Fruit fly (Drosophila melanogaster) whole organism, embryonic: ENCODE measurements around the gene CG33124.

Experiments used
- B-H1 ChIP-seq: fragments of 200-800 bp; sonication (Bioruptor generic); IDR thresholded peaks from 3 replicates; pipeline ENCODE4 v1.3.6; 2022; ENCODE audit warnings: missing biosample characterization, missing genetic modification characterization
- CG10366 ChIP-seq: fragments of 200-800 bp; sonication (Bioruptor generic); IDR thresholded peaks from 2 replicates; pipeline ENCODE4 v1.3.6; 2022; ENCODE audit warnings: missing biosample characterization, missing genetic modification characterization
- CG10543 ChIP-seq: fragments of 200-800 bp; sonication (Bioruptor generic); optimal IDR thresholded peaks from 3 replicates; lab custom pipeline; 2017; ENCODE audit warnings: missing biosample characterization, mild to moderate bottlenecking, missing genetic modification characterization, moderate library complexity
- CG11723 ChIP-seq: fragments of 200-800 bp; sonication (Bioruptor generic); optimal IDR thresholded peaks from 2 replicates; lab custom pipeline; 2017; ENCODE audit warnings: missing biosample characterization, mild to moderate bottlenecking, missing genetic modification characterization
- CG12391 ChIP-seq: fragments of 200-800 bp; sonication (Bioruptor generic); optimal IDR thresholded peaks from 3 replicates; lab custom pipeline; 2018; ENCODE audit warnings: missing biosample characterization, mild to moderate bottlenecking, missing genetic modification characterization, moderate library complexity
- CG14050 ChIP-seq: fragments of 200-800 bp; sonication (Bioruptor generic); IDR thresholded peaks from 3 replicates; pipeline ENCODE4 v1.3.6; 2022; ENCODE audit warnings: missing biosample characterization, missing genetic modification characterization
- CG14860 ChIP-seq: fragments of 200-800 bp; sonication (Bioruptor generic); IDR thresholded peaks from 3 replicates; pipeline ENCODE4 v1.3.6; 2022; ENCODE audit warnings: missing biosample characterization, missing genetic modification characterization; ENCODE audit not compliant: partially characterized antibody
- CG1603 ChIP-seq: fragments of 200-800 bp; sonication (Bioruptor generic); optimal IDR thresholded peaks from 2 replicates; lab custom pipeline; 2019; ENCODE audit warnings: missing biosample characterization, mild to moderate bottlenecking, missing genetic modification characterization, moderate library complexity
- CG17359 ChIP-seq: fragments of 200-800 bp; sonication (Bioruptor generic); optimal IDR thresholded peaks from 3 replicates; lab custom pipeline; 2018; ENCODE audit warnings: missing biosample characterization, mild to moderate bottlenecking, missing genetic modification characterization, moderate library complexity
- CG17361 ChIP-seq: fragments of 200-800 bp; sonication (Bioruptor generic); IDR thresholded peaks from 3 replicates; pipeline ENCODE4 v1.3.6; 2022; ENCODE audit warnings: missing biosample characterization, missing genetic modification characterization
- CG17612 ChIP-seq: fragments of 200-800 bp; sonication (Bioruptor generic); IDR thresholded peaks from 2 replicates; pipeline ENCODE4 v1.3.6; 2022; ENCODE audit warnings: missing biosample characterization, missing genetic modification characterization
- CG2889 ChIP-seq: fragments of 200-800 bp; sonication (Bioruptor generic); IDR thresholded peaks from 3 replicates; pipeline ENCODE4 v1.3.6; 2022; ENCODE audit warnings: missing biosample characterization, missing genetic modification characterization
- CG30020 ChIP-seq: fragments of 200-800 bp; optimal IDR thresholded peaks from 2 replicates; lab custom pipeline; 2019; ENCODE audit warnings: missing biosample characterization, mild to moderate bottlenecking, missing genetic modification characterization, moderate library complexity
- CG30431 ChIP-seq: fragments of 200-800 bp; sonication (Bioruptor generic); optimal IDR thresholded peaks from 2 replicates; lab custom pipeline; 2017; ENCODE audit warnings: missing biosample characterization, missing genetic modification characterization
- CG31388 ChIP-seq: fragments of 200-800 bp; sonication (Bioruptor generic); optimal IDR thresholded peaks from 2 replicates; lab custom pipeline; 2016; ENCODE audit warnings: missing biosample characterization, missing genetic modification characterization
- CG34224 ChIP-seq: fragments of 200-800 bp; sonication (Bioruptor generic); IDR thresholded peaks from 3 replicates; pipeline ENCODE4 v1.3.6; 2022; ENCODE audit warnings: missing biosample characterization, missing genetic modification characterization; ENCODE audit not compliant: partially characterized antibody
- CG34376 ChIP-seq: fragments of 200-800 bp; sonication (Bioruptor generic); optimal IDR thresholded peaks from 2 replicates; lab custom pipeline; 2018; ENCODE audit warnings: missing biosample characterization, mild to moderate bottlenecking, missing genetic modification characterization
- CG42726 ChIP-seq: fragments of 200-800 bp; sonication (Bioruptor generic); IDR thresholded peaks from 2 replicates; pipeline ENCODE4 v1.3.6; 2022; ENCODE audit warnings: missing biosample characterization, missing genetic modification characterization; ENCODE audit not compliant: partially characterized antibody
- CG7357 ChIP-seq: fragments of 200-800 bp; sonication (Bioruptor generic); IDR thresholded peaks from 3 replicates; pipeline ENCODE4 v1.3.6; 2022; ENCODE audit warnings: missing biosample characterization, missing genetic modification characterization
- CG9215 ChIP-seq: fragments of 200-800 bp; sonication (Bioruptor generic); IDR thresholded peaks from 2 replicates; pipeline ENCODE4 v1.3.6; 2022; ENCODE audit warnings: missing biosample characterization, missing genetic modification characterization
- Gsc ChIP-seq: fragments of 200-800 bp; sonication (Bioruptor generic); IDR thresholded peaks from 2 replicates; pipeline ENCODE4 v1.3.6; 2022; ENCODE audit warnings: missing biosample characterization, missing genetic modification characterization
- H15 ChIP-seq: fragments of 200-800 bp; sonication (Bioruptor generic); IDR thresholded peaks from 3 replicates; pipeline ENCODE4 v1.3.6; 2022; ENCODE audit warnings: missing biosample characterization, missing genetic modification characterization
- HmgD ChIP-seq: fragments of 200-800 bp; sonication (Bioruptor generic); optimal IDR thresholded peaks from 3 replicates; lab custom pipeline; 2016; ENCODE audit warnings: missing biosample characterization, missing genetic modification characterization
- Lim3 ChIP-seq: fragments of 200-800 bp; sonication (Bioruptor generic); IDR thresholded peaks from 2 replicates; pipeline ENCODE4 v1.3.6; 2022; ENCODE audit warnings: missing biosample characterization, missing genetic modification characterization
- MTF-1 ChIP-seq: fragments of 200-800 bp; sonication (Bioruptor generic); optimal IDR thresholded peaks from 2 replicates; lab custom pipeline; 2018; ENCODE audit warnings: missing biosample characterization, mild to moderate bottlenecking, missing genetic modification characterization, borderline replicate concordance
- Myb ChIP-seq: fragments of 200-800 bp; sonication (Bioruptor generic); optimal IDR thresholded peaks from 2 replicates; lab custom pipeline; 2016; ENCODE audit warnings: missing biosample characterization, missing genetic modification characterization
- Nf-YC ChIP-seq: fragments of 200-800 bp; optimal IDR thresholded peaks from 3 replicates; lab custom pipeline; 2019; ENCODE audit warnings: missing biosample characterization, mild to moderate bottlenecking, missing genetic modification characterization, moderate library complexity
- Opbp ChIP-seq: fragments of 200-800 bp; sonication (Bioruptor generic); IDR thresholded peaks from 3 replicates; pipeline ENCODE4 v1.3.6; 2022; ENCODE audit warnings: missing biosample characterization, missing genetic modification characterization; ENCODE audit not compliant: partially characterized antibody
- TFAM ChIP-seq: fragments of 200-800 bp; sonication (Bioruptor generic); optimal IDR thresholded peaks from 2 replicates; lab custom pipeline; 2017; ENCODE audit warnings: missing biosample characterization, missing genetic modification characterization, inconsistent platforms
- al ChIP-seq: fragments of 200-800 bp; sonication (Bioruptor generic); IDR thresholded peaks from 2 replicates; pipeline ENCODE4 v1.3.6; 2022; ENCODE audit warnings: missing biosample characterization, missing genetic modification characterization
- bab2 ChIP-seq: fragments of 200-800 bp; sonication (Bioruptor generic); optimal IDR thresholded peaks from 2 replicates; lab custom pipeline; 2016; ENCODE audit warnings: missing biosample characterization, missing genetic modification characterization
- bsh ChIP-seq, 2 experiments: fragments of 200-800 bp; sonication (Bioruptor generic); optimal IDR thresholded peaks; 2 replicates each; lab custom pipeline; 2017 to 2018; ENCODE audit warnings: mild to moderate bottlenecking in 2 of 2, missing biosample characterization in 2 of 2, missing genetic modification characterization in 2 of 2, moderate library complexity in 1 of 2
- cas ChIP-seq: fragments of 200-800 bp; sonication (Bioruptor generic); IDR thresholded peaks from 2 replicates; pipeline ENCODE4 v1.3.6; 2022; ENCODE audit warnings: missing biosample characterization, missing genetic modification characterization
- chm ChIP-seq: fragments of 200-800 bp; sonication (Bioruptor generic); IDR thresholded peaks from 2 replicates; pipeline ENCODE4 v1.3.6; 2022; ENCODE audit warnings: missing biosample characterization, missing genetic modification characterization
- en ChIP-seq: fragments of 200-800 bp; sonication (Bioruptor generic); optimal IDR thresholded peaks from 2 replicates; lab custom pipeline; 2016; ENCODE audit warnings: missing biosample characterization, missing genetic modification characterization
- gcm ChIP-seq: fragments of 200-800 bp; sonication (Bioruptor generic); optimal IDR thresholded peaks from 2 replicates; lab custom pipeline; 2019; ENCODE audit warnings: missing biosample characterization, mild to moderate bottlenecking, missing genetic modification characterization, moderate library complexity
- insv ChIP-seq, 2 experiments: fragments of 200-800 bp; sonication (Bioruptor generic); optimal IDR thresholded peaks; 3 replicates each; lab custom pipeline; 2016 to 2018; ENCODE audit warnings: missing biosample characterization in 2 of 2, missing genetic modification characterization in 2 of 2
- klu ChIP-seq: fragments of 200-800 bp; sonication (Bioruptor generic); IDR thresholded peaks from 2 replicates; pipeline ENCODE4 v1.3.6; 2022; ENCODE audit warnings: missing biosample characterization, missing genetic modification characterization
- kni ChIP-seq: fragments of 200-800 bp; sonication (Bioruptor generic); optimal IDR thresholded peaks from 3 replicates; lab custom pipeline; 2017; ENCODE audit warnings: mild to moderate bottlenecking, missing biosample characterization, missing genetic modification reagents, missing genetic modification characterization
- lbe ChIP-seq: fragments of 200-800 bp; sonication (Bioruptor generic); optimal IDR thresholded peaks from 2 replicates; lab custom pipeline; 2016; ENCODE audit warnings: missing biosample characterization, mild to moderate bottlenecking, missing genetic modification characterization
- lola ChIP-seq, 3 experiments: fragments of >200 bp in 2 of 3; fragments of 200-800 bp in 1 of 3; sonication (Bioruptor generic) in 1 of 3; optimal IDR thresholded peaks; 2 replicates each; lab custom pipeline; 2017 to 2019; ENCODE audit warnings: missing biosample characterization in 3 of 3, missing genetic modification characterization in 3 of 3, mild to moderate bottlenecking in 1 of 3, moderate library complexity in 1 of 3
- luna ChIP-seq: fragments of 200-800 bp; sonication (Bioruptor generic); optimal IDR thresholded peaks from 2 replicates; lab custom pipeline; 2016; ENCODE audit warnings: missing biosample characterization, missing genetic modification characterization
- mam ChIP-seq: fragments of 200-800 bp; sonication (Bioruptor generic); optimal IDR thresholded peaks from 3 replicates; lab custom pipeline; 2016; ENCODE audit warnings: missing biosample characterization, missing genetic modification characterization
- nau ChIP-seq: fragments of 200-800 bp; sonication (Bioruptor generic); optimal IDR thresholded peaks from 3 replicates; lab custom pipeline; 2017; ENCODE audit warnings: missing biosample characterization, mild to moderate bottlenecking, missing genetic modification characterization, missing genetic modification reagents
- schlank ChIP-seq: fragments of 200-800 bp; sonication (Bioruptor generic); optimal IDR thresholded peaks from 2 replicates; lab custom pipeline; 2018; ENCODE audit warnings: missing biosample characterization, mild to moderate bottlenecking, missing genetic modification characterization
- scrt ChIP-seq: fragments of 200-800 bp; sonication (Bioruptor generic); optimal IDR thresholded peaks from 2 replicates; lab custom pipeline; 2018; ENCODE audit warnings: missing biosample characterization, mild to moderate bottlenecking, missing genetic modification characterization, moderate library complexity
- wor ChIP-seq: fragments of 200-800 bp; sonication (Bioruptor generic); IDR thresholded peaks from 2 replicates; pipeline ENCODE4 v1.3.6; 2022; ENCODE audit warnings: missing biosample characterization, missing genetic modification characterization

CG33124 gene

DNA sequence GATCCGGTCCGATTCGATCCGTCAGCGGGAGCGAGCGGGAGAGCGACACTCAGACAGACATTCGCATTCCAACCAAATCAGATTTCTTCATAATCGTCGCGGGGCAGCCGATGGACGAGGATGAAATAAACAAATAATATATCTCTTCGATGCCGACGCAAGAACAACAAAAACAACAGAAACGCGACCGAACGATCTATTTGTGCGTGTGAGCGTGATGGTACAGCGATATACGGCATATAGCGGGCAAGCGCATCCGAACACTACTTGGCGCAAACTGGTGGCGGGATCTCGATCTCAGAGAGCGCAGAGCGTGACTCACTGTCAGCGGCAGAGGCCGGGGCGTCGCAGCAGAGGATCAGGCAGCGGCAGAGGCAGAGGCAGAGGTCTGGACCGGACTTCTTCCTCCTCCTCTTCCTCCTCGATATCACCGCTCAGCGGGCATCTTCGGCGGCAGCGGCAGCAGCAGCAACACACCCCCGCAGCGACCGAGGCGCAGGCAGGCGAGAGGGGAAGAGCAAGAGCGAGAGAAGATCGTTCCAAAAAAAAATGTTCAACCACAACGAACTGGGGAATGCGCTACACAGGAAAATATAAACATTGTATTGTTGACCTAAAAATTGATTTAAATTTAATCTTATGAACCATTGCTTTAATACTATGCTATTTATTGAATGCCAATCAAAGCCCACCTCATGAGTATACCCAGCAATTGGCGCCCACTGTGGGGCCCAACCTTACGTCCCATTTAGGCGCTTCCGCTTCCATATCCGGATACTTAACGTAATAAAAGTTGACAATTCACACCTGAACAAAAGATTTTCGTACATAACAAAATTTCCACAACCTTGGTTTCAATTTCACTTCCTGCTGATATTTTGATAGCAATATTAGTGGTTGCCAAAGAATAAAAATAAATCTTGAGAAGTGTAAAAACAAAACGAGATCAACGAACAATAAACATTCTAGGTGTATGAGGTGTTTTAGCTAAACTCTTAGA, 47.4 kb downstream of the CG33124 start (continued):
- TF ChIP-seq nau (GFP tag; lab: Kevin White, UChicago) (no peak), CG10366 (GFP tag; lab: Robert Waterston, UW) (peak; percentile 36; the same call in 1 of the 2 replicates), CG17361 (peak; percentile 86), CG12391 (tag; lab: Kevin White, UChicago) (peak; percentile 65), CG7357 (no peak), chm (peak; percentile 34; the same call in 1 of the 2 replicates), gcm (no peak), Myb (GFP tag; lab: Kevin White, UChicago) (no peak), kni (GFP tag; lab: Kevin White, UChicago) (peak; percentile 98), scrt (GFP tag; lab: Kevin White, UChicago) (no peak), wor (GFP tag; lab: Robert Waterston, UW) (no peak), CG17359 (tag; lab: Kevin White, UChicago) (peak; percentile 33), CG42726 (GFP tag; lab: Robert Waterston, UW) (0 out of 2 replicates have a peak, but pooled peaks have one; percentile 34), MTF-1 (GFP tag; lab: Kevin White, UChicago) (no peak), CG34376 (peak; percentile 54), CG14860 (GFP tag; lab: Robert Waterston, UW) (no peak), cas (GFP tag; lab: Robert Waterston, UW) (no peak), TFAM (GFP tag; lab: Kevin White, UChicago) (no peak), HmgD (GFP tag; lab: Kevin White, UChicago) (no peak), al (no peak), Nf-YC (tag; lab: Kevin White, UChicago) (no peak), CG9215 (GFP tag; lab: Robert Waterston, UW) (0 out of 2 replicates have a peak, but pooled peaks have one; percentile 9), B-H1 (GFP tag; lab: Robert Waterston, UW) (no peak; the same call in 2 of the 3 replicates), Opbp (GFP tag; lab: Robert Waterston, UW) (0 out of 3 replicates have a peak, but pooled peaks have one; percentile 35), CG14050 (no peak), CG2889 (no peak), mam (GFP tag; lab: Kevin White, UChicago) (peak; percentile 36), en (GFP tag; lab: Kevin White, UChicago) (no peak), bab2 (GFP tag; lab: Kevin White, UChicago) (peak; percentile 54), CG31388 (GFP tag; lab: Kevin White, UChicago) (no peak), lola (GFP tag; optimal IDR thresholded peaks at IDR 0.05; lab: Kevin White, UChicago) (peak in 1 of 3 experiments; percentile 80), schlank (tag; lab: Kevin White, UChicago) (no peak), insv (GFP tag; optimal IDR thresholded peaks at IDR 0.05; lab: Kevin White, UChicago) (peak in 1 of 2 experiments; percentile 21), CG30431 (GFP tag; lab: Kevin White, UChicago) (peak; percentile 63), CG11723 (GFP tag; lab: Kevin White, UChicago) (no peak), H15 (GFP tag; lab: Robert Waterston, UW) (no peak), CG10543 (GFP tag; lab: Kevin White, UChicago) (peak; percentile 76), CG30020 (tag; lab: Kevin White, UChicago) (no peak), Lim3 (GFP tag; lab: Robert Waterston, UW) (no peak), klu (GFP tag; lab: Robert Waterston, UW) (peak; percentile 90), Gsc (GFP tag; lab: Robert Waterston, UW) (no peak), CG17612 (GFP tag; lab: Robert Waterston, UW) (no peak), CG34224 (GFP tag; lab: Robert Waterston, UW) (peak; percentile 41; the same call in 2 of the 3 replicates), lbe (GFP tag; lab: Kevin White, UChicago) (peak; percentile 9), bsh (GFP tag; optimal IDR thresholded peaks at IDR 0.05; lab: Kevin White, UChicago) (peak; percentile 33 to 36), CG1603 (tag; lab: Kevin White, UChicago) (no peak), luna (GFP tag; lab: Kevin White, UChicago) (peak; percentile 7)
